Worm (Caenorhabditis elegans) whole organism, L2 larva: ENCODE data around the gene acr-3.

Source experiments
- C34F6.9 ChIP-seq: fragments of 150-350 bp; optimal IDR thresholded peaks from 2 replicates; lab custom pipeline; 2014; ENCODE audit warnings: missing biosample characterization, missing genetic modification characterization
- F13H6.1 ChIP-seq: sonication (generic microtip); optimal IDR thresholded peaks from 2 replicates; lab custom pipeline; 2016; ENCODE audit warnings: missing genetic modification characterization, missing compliant biosample characterization
- R02D3.7 ChIP-seq: fragments of 150-350 bp; optimal IDR thresholded peaks from 2 replicates; lab custom pipeline; 2014; ENCODE audit warnings: missing biosample characterization, missing genetic modification characterization
- Y55F3AM.14 ChIP-seq: fragments of 200-800 bp; sonication (Bioruptor generic); optimal IDR thresholded peaks from 2 replicates; lab custom pipeline; 2018; ENCODE audit warnings: mild to moderate bottlenecking, missing genetic modification characterization, missing compliant biosample characterization
- ZK546.5 ChIP-seq: sonication (generic microtip); optimal IDR thresholded peaks from 2 replicates; lab custom pipeline; 2017; ENCODE audit warnings: missing biosample characterization, missing genetic modification characterization
- alr-1 ChIP-seq: fragments of 150-350 bp; optimal IDR thresholded peaks from 2 replicates; lab custom pipeline; 2014; ENCODE audit warnings: missing biosample characterization, missing genetic modification characterization
- aly-2 ChIP-seq: fragments of 150-350 bp; optimal IDR thresholded peaks from 2 replicates; lab custom pipeline; 2014; ENCODE audit warnings: missing biosample characterization, missing genetic modification characterization
- ama-1 ChIP-seq: fragments of 150-350 bp; optimal IDR thresholded peaks from 2 replicates; lab custom pipeline; 2018; ENCODE audit warnings: inconsistent platforms
- blmp-1 ChIP-seq: sonication (generic microtip); optimal IDR thresholded peaks from 2 replicates; lab custom pipeline; 2017; ENCODE audit warnings: missing genetic modification characterization, mild to moderate bottlenecking, missing compliant biosample characterization, antibody characterized with exemption, moderate library complexity; ENCODE audit not compliant: insufficient read depth
- ceh-16 ChIP-seq: fragments of 150-350 bp; optimal IDR thresholded peaks from 2 replicates; lab custom pipeline; 2014; ENCODE audit warnings: missing biosample characterization, missing genetic modification characterization
- crh-2 ChIP-seq: sonication (generic microtip); optimal IDR thresholded peaks from 2 replicates; lab custom pipeline; 2017; ENCODE audit warnings: missing biosample characterization, missing genetic modification characterization
- dmd-4 ChIP-seq: sonication (generic microtip); optimal IDR thresholded peaks from 2 replicates; lab custom pipeline; 2017; ENCODE audit warnings: missing biosample characterization, missing genetic modification characterization
- egl-27 ChIP-seq: sonication (generic microtip); optimal IDR thresholded peaks from 3 replicates; lab custom pipeline; 2017; ENCODE audit warnings: missing biosample characterization, missing genetic modification reagents, missing genetic modification characterization
- elt-1 ChIP-seq: fragments of 150-350 bp; optimal IDR thresholded peaks from 2 replicates; lab custom pipeline; 2014; ENCODE audit warnings: missing biosample characterization, missing genetic modification characterization
- elt-3 ChIP-seq: sonication (generic microtip); optimal IDR thresholded peaks from 2 replicates; lab custom pipeline; 2017; ENCODE audit warnings: missing biosample characterization, missing genetic modification characterization
- fos-1 ChIP-seq: fragments of 150-350 bp; optimal IDR thresholded peaks from 2 replicates; lab custom pipeline; 2014; ENCODE audit warnings: missing biosample characterization, missing genetic modification characterization
- gmeb-1 ChIP-seq: fragments of 150-350 bp; optimal IDR thresholded peaks from 2 replicates; lab custom pipeline; 2014; ENCODE audit warnings: missing biosample characterization, missing genetic modification characterization
- lin-13 ChIP-seq: fragments of 150-350 bp; optimal IDR thresholded peaks from 2 replicates; lab custom pipeline; 2014; ENCODE audit warnings: missing biosample characterization, missing genetic modification reagents, missing genetic modification characterization
- lin-39 ChIP-seq: fragments of 150-350 bp; optimal IDR thresholded peaks from 2 replicates; lab custom pipeline; 2014; ENCODE audit warnings: missing biosample characterization, missing genetic modification reagents, missing genetic modification characterization
- lsy-2 ChIP-seq, 2 experiments: fragments of 150-350 bp in 1 of 2; sonication (generic microtip) in 1 of 2; optimal IDR thresholded peaks; 2 replicates each; lab custom pipeline; 2014 to 2017; ENCODE audit warnings: missing biosample characterization in 2 of 2, missing genetic modification characterization in 2 of 2
- mab-5 ChIP-seq: fragments of 150-350 bp; optimal IDR thresholded peaks from 2 replicates; lab custom pipeline; 2014; ENCODE audit warnings: missing biosample characterization, missing genetic modification characterization
- mbf-1 ChIP-seq: sonication (generic microtip); optimal IDR thresholded peaks from 2 replicates; lab custom pipeline; 2017; ENCODE audit warnings: missing biosample characterization, missing genetic modification characterization
- mdl-1 ChIP-seq, 2 experiments: fragments of 150-350 bp in 1 of 2; sonication (generic microtip) in 1 of 2; optimal IDR thresholded peaks; 2 replicates each; lab custom pipeline; 2017; ENCODE audit warnings: missing biosample characterization in 2 of 2, missing genetic modification characterization in 2 of 2
- nhr-10 ChIP-seq: sonication (generic microtip); optimal IDR thresholded peaks from 2 replicates; lab custom pipeline; 2017; ENCODE audit warnings: missing biosample characterization, missing genetic modification characterization
- nhr-12 ChIP-seq: fragments of 150-350 bp; optimal IDR thresholded peaks from 2 replicates; lab custom pipeline; 2014; ENCODE audit warnings: missing biosample characterization, missing genetic modification characterization
- nhr-129 ChIP-seq: fragments of 150-350 bp; optimal IDR thresholded peaks from 2 replicates; lab custom pipeline; 2014; ENCODE audit warnings: missing biosample characterization, missing genetic modification characterization
- nhr-21 ChIP-seq: fragments of 150-350 bp; optimal IDR thresholded peaks from 2 replicates; lab custom pipeline; 2014; ENCODE audit warnings: missing biosample characterization, missing genetic modification characterization
- nhr-23 ChIP-seq: fragments of 150-350 bp; optimal IDR thresholded peaks from 2 replicates; lab custom pipeline; 2014; ENCODE audit warnings: missing biosample characterization, missing genetic modification reagents, missing genetic modification characterization
- nhr-237 ChIP-seq: fragments of 150-350 bp; optimal IDR thresholded peaks from 2 replicates; lab custom pipeline; 2014; ENCODE audit warnings: missing biosample characterization, missing genetic modification characterization
- nhr-25 ChIP-seq: fragments of 150-350 bp; sonication (generic microtip); optimal IDR thresholded peaks from 3 replicates; lab custom pipeline; 2014; ENCODE audit warnings: missing biosample characterization, missing genetic modification characterization
- nhr-6 ChIP-seq: fragments of 150-350 bp; optimal IDR thresholded peaks from 2 replicates; lab custom pipeline; 2014; ENCODE audit warnings: missing biosample characterization, missing genetic modification characterization
- nhr-77 ChIP-seq: fragments of 150-350 bp; optimal IDR thresholded peaks from 2 replicates; lab custom pipeline; 2014; ENCODE audit warnings: missing biosample characterization, missing genetic modification characterization
- peb-1 ChIP-seq: fragments of 150-350 bp; optimal IDR thresholded peaks from 2 replicates; lab custom pipeline; 2014; ENCODE audit warnings: missing biosample characterization, missing genetic modification characterization
- sma-3 ChIP-seq: sonication (generic microtip); optimal IDR thresholded peaks from 2 replicates; lab custom pipeline; 2016; ENCODE audit warnings: missing genetic modification reagents, missing genetic modification characterization, missing compliant biosample characterization
- sma-9 ChIP-seq, 2 experiments: fragments of 150-350 bp in 1 of 2; sonication (generic microtip) in 1 of 2; optimal IDR thresholded peaks; 2 replicates each; lab custom pipeline; 2014 to 2016; ENCODE audit warnings: missing genetic modification characterization in 2 of 2, mild to moderate bottlenecking in 1 of 2, missing biosample characterization in 1 of 2, missing compliant biosample characterization in 1 of 2, missing genetic modification reagents in 1 of 2, moderate library complexity in 1 of 2
- snpc-4 ChIP-seq: fragments of 150-350 bp; optimal IDR thresholded peaks from 2 replicates; lab custom pipeline; 2014; ENCODE audit warnings: missing biosample characterization, missing genetic modification characterization
- unc-39 ChIP-seq: fragments of 150-350 bp; optimal IDR thresholded peaks from 2 replicates; lab custom pipeline; 2014; ENCODE audit warnings: missing biosample characterization, missing genetic modification characterization
- unc-55 ChIP-seq: fragments of 150-350 bp; sonication (generic microtip); optimal IDR thresholded peaks from 3 replicates; lab custom pipeline; 2014; ENCODE audit warnings: missing biosample characterization, missing genetic modification reagents, missing genetic modification characterization
- unc-62 ChIP-seq: fragments of 150-350 bp; optimal IDR thresholded peaks from 2 replicates; lab custom pipeline; 2014; ENCODE audit warnings: missing biosample characterization, missing genetic modification reagents, missing genetic modification characterization
- ztf-1 ChIP-seq: fragments of 200-800 bp; sonication (Bioruptor generic); conservative IDR thresholded peaks from 2 replicates; pipeline ENCODE4 v1.3.6; 2022; ENCODE audit warnings: missing genetic modification characterization, missing compliant biosample characterization
- ztf-11 ChIP-seq: sonication (generic microtip); optimal IDR thresholded peaks from 2 replicates; lab custom pipeline; 2017; ENCODE audit warnings: missing biosample characterization, missing genetic modification characterization
- ztf-4 ChIP-seq: fragments of 150-350 bp; optimal IDR thresholded peaks from 2 replicates; lab custom pipeline; 2014; ENCODE audit warnings: missing biosample characterization, missing genetic modification characterization

acr-3 gene

DNA sequence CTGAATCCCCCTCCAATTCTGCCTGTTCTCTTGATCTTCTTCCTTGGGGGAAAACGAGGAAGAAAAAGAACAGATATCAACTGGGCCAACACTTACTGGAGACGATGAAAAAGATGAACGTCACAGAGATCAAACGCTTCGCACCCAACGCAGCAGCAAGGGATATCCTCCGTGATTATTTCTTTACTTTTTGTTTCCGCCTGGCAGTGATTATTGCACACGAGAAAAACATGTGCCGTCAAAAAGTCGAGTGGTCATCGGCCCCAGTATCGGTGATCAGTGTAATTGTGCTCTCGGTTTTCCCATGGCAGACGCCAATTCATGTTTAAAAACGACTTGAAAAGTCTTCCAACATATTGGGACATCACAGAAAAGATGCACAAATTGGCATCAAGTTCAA is 36.2 kb downstream of the acr-3 start (continued):
- TF ChIP-seq egl-27 (tag; lab: Kevin White, UChicago) (peak; percentile 16), unc-62 (GFP tag; lab: Kevin White, UChicago) (no peak), lsy-2 (tag; optimal IDR thresholded peaks at IDR 0.05; lab: Kevin White, UChicago) (no peak), gmeb-1 (no peak), unc-55 (no peak), elt-1 (tag; lab: Kevin White, UChicago) (no peak), F13H6.1 (peak; percentile 66), nhr-237 (tag; lab: Kevin White, UChicago) (no peak), elt-3 (tag; lab: Kevin White, UChicago) (no peak), sma-3 (GFP tag; lab: Kevin White, UChicago) (no peak), nhr-21 (tag; lab: Kevin White, UChicago) (peak; percentile 45), nhr-77 (tag; lab: Kevin White, UChicago) (no peak), ztf-11 (tag; lab: Kevin White, UChicago) (no peak), unc-39 (tag; lab: Kevin White, UChicago) (no peak), blmp-1 (no peak), mbf-1 (tag; lab: Kevin White, UChicago) (no peak), dmd-4 (tag; lab: Kevin White, UChicago) (no peak), lin-13 (GFP tag; lab: Kevin White, UChicago) (no peak), nhr-25 (no peak), alr-1 (tag; lab: Kevin White, UChicago) (no peak), crh-2 (tag; lab: Kevin White, UChicago) (no peak), peb-1 (tag; lab: Kevin White, UChicago) (no peak)

DNA sequence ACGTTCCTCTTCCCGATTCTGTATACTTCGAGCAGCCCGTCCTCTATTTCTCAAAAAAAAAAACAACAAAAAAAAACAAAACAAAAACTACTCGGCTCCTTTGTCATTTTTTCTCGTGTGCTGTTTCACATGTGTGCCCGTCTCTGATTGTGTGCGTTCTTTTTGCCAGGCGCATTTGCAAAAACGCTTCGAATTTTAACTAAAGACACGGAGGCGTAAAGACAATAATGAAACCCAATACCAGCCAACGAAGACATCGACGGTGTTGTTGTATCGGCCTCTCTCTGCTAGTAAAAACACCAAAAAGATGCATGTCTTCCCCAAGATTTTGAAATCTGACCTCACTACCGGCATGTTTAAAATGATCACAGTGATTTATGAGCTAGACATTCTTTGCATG is 37.5 kb downstream of the acr-3 start:
- TF ChIP-seq unc-62 (GFP tag; lab: Kevin White, UChicago), result no peak
- TF ChIP-seq nhr-77 (tag; lab: Kevin White, UChicago), result no peak
- no peak for TF ChIP-seq dmd-4 (tag; lab: Kevin White, UChicago)
- peak; percentile 3 for TF ChIP-seq C34F6.9 (tag; lab: Kevin White, UChicago)
- TF ChIP-seq sma-9 (GFP tag; optimal IDR thresholded peaks at IDR 0.05; lab: Kevin White, UChicago), result peak; percentile 2
- TF ChIP-seq sma-9 (tag; optimal IDR thresholded peaks at IDR 0.05; lab: Kevin White, UChicago), result no peak
- no peak for TF ChIP-seq ztf-4
- TF ChIP-seq mdl-1 (tag; optimal IDR thresholded peaks at IDR 0.05; lab: Kevin White, UChicago), result peak; percentile 68 to 90
- no peak for TF ChIP-seq nhr-6 (tag; lab: Kevin White, UChicago)
- no peak for TF ChIP-seq ceh-16
- no peak for TF ChIP-seq blmp-1
- no peak for TF ChIP-seq mab-5 (tag; lab: Kevin White, UChicago)
- no peak for TF ChIP-seq alr-1 (tag; lab: Kevin White, UChicago)
- no peak for TF ChIP-seq unc-55
- no peak for TF ChIP-seq nhr-23
- no peak for TF ChIP-seq lin-13 (GFP tag; lab: Kevin White, UChicago)
- TF ChIP-seq snpc-4, result no peak
- no peak for TF ChIP-seq aly-2 (tag; lab: Kevin White, UChicago)
- TF ChIP-seq, all 48 proteins: peak for 3

DNA sequence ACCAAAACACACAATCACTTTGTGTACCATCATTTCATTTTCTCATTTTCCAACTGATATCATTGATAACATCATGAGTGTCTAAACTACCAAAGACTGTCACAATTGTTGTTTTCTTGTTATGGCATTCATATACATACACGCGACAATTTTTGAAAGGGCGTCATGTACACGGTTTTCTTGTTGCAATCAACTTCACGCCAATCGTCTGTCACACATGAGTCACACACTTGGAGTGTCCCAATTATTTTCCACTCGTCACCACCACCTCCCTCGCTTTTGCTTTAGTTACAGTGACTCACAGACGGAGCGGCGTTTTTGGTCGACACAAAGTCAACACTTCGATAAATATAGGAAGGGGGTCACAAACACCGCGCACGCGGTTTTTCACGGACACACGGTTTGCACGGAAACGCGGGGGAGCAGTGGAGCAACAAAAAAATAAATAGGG is 38.6 kb downstream of the acr-3 start:
- no peak for TF ChIP-seq nhr-12
- peak; percentile 55 for TF ChIP-seq F13H6.1
- TF ChIP-seq lsy-2 (tag; optimal IDR thresholded peaks at IDR 0.05; lab: Kevin White, UChicago), result peak in 1 of 2 experiments; percentile 20
- peak; percentile 8 for TF ChIP-seq gmeb-1
- peak; percentile 71 for TF ChIP-seq sma-9 (GFP tag; optimal IDR thresholded peaks at IDR 0.05; lab: Kevin White, UChicago)
- no peak for TF ChIP-seq sma-9 (tag; optimal IDR thresholded peaks at IDR 0.05; lab: Kevin White, UChicago)
- TF ChIP-seq crh-2 (tag; lab: Kevin White, UChicago), result peak; percentile 50
- peak; percentile 79 for TF ChIP-seq fos-1 (tag; lab: Kevin White, UChicago)
- TF ChIP-seq ztf-4, result no peak
- no peak for TF ChIP-seq lin-13 (GFP tag; lab: Kevin White, UChicago)
- no peak for TF ChIP-seq snpc-4
- TF ChIP-seq nhr-10 (tag; lab: Kevin White, UChicago), result no peak
- TF ChIP-seq R02D3.7 (tag; lab: Kevin White, UChicago), result no peak
- TF ChIP-seq lin-39 (tag; lab: Kevin White, UChicago), result no peak
- TF ChIP-seq unc-62 (GFP tag; lab: Kevin White, UChicago), result no peak
- no peak for TF ChIP-seq unc-39 (tag; lab: Kevin White, UChicago)
- TF ChIP-seq nhr-6 (tag; lab: Kevin White, UChicago), result no peak
- peak; percentile 76 to 83 for TF ChIP-seq mdl-1 (tag; optimal IDR thresholded peaks at IDR 0.05; lab: Kevin White, UChicago)
- TF ChIP-seq nhr-237 (tag; lab: Kevin White, UChicago), result no peak
- TF ChIP-seq Y55F3AM.14 (GFP tag; lab: Kevin White, UChicago), result no peak
- TF ChIP-seq ZK546.5 (tag; lab: Kevin White, UChicago), result no peak
- TF ChIP-seq C34F6.9 (tag; lab: Kevin White, UChicago), result no peak
- TF ChIP-seq ztf-1 (GFP tag; lab: Robert Waterston, UW), result no peak
- TF ChIP-seq aly-2 (tag; lab: Kevin White, UChicago), result no peak
- TF ChIP-seq ceh-16, result no peak
- no peak for TF ChIP-seq nhr-77 (tag; lab: Kevin White, UChicago)
- peak; percentile 87 for TF ChIP-seq sma-3 (GFP tag; lab: Kevin White, UChicago)
- peak; percentile 0 for TF ChIP-seq blmp-1
- TF ChIP-seq ama-1 (lab: Kevin White, UChicago), result no peak
- peak; percentile 78 for TF ChIP-seq nhr-129 (tag; lab: Kevin White, UChicago)
- no peak for TF ChIP-seq elt-3 (tag; lab: Kevin White, UChicago)
- TF ChIP-seq nhr-21 (tag; lab: Kevin White, UChicago), result peak; percentile 23
